Fruit fly (Drosophila melanogaster) S2 (cell line): ENCODE results near the gene Vm26Aa.

Source experiments
- CG8478 ChIP-seq: fragments of >200 bp; optimal IDR thresholded peaks from 2 replicates; lab custom pipeline; 2018
- CTCF ChIP-seq, 2 experiments: fragments of >200 bp; optimal IDR thresholded peaks; 2 replicates each; lab custom pipeline; 2018

DNA sequence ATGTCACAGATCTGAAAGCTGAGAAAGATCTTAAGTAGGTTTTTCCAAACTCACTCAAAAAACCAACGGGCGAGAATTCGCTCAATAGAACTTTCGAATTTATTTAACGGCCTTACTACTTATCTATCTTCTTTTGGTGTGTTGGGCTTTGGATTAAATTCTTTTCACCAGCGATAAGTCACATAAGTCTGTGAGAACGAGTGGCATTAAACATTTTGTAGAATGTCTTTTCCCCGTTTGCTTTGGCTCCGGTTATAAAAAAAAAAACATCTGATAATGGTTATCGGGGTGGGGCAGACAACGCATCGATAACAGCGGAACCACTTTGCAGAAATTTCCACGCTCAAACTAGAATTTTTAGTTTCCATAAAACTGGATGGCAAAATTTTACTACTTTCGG lies 15.5 kb upstream of the Vm26Aa start:
- TF ChIP-seq CG8478 (lab: Kevin White, UChicago) (no peak), CTCF (optimal IDR thresholded peaks at IDR 0.05; lab: Kevin White, UChicago) (no peak)
